Worm (Caenorhabditis elegans) whole organism, L4/young adult: ENCODE data around the gene F17C11.6.

Source experiments
- dao-5 ChIP-seq: sonication (generic microtip); optimal IDR thresholded peaks from 2 replicates; lab custom pipeline; 2016; ENCODE audit warnings: missing genotype, missing genetic modification characterization, moderate library complexity, missing compliant biosample characterization
- him-1 ChIP-seq: sonication (generic microtip); optimal IDR thresholded peaks from 2 replicates; lab custom pipeline; 2016; ENCODE audit warnings: missing genotype, missing genetic modification reagents, missing genetic modification characterization, missing compliant biosample characterization

ce11 chrV:10918373-10918772, 36.5 kb upstream of the F17C11.6 start, which contains the start of gene F58B4.2:
- no peak for TF ChIP-seq him-1 (tag; lab: Kevin White, UChicago)
- no peak for TF ChIP-seq dao-5 (tag; lab: Kevin White, UChicago)
